Fruit fly (Drosophila melanogaster) whole organism: Measurements from ENCODE around the gene CG10019.

ENCODE experiments used
- CG8478 ChIP-seq: fragments of >200 bp; optimal IDR thresholded peaks from 2 replicates; lab custom pipeline; 2018; ENCODE audit warnings: inconsistent platforms
- Dll ChIP-seq: fragments of >200 bp; optimal IDR thresholded peaks from 2 replicates; lab custom pipeline; 2017
- EcR ChIP-seq, 2 experiments: fragments of >200 bp; optimal IDR thresholded peaks; 2 replicates each; lab custom pipeline; 2017; ENCODE audit warnings: missing biosample characterization in 2 of 2, missing genetic modification characterization in 2 of 2, missing genetic modification reagents in 2 of 2
- pan ChIP-seq: fragments of >200 bp; optimal IDR thresholded peaks from 2 replicates; lab custom pipeline; 2017
- psq ChIP-seq: fragments of >200 bp; optimal IDR thresholded peaks from 2 replicates; lab custom pipeline; 2017
- usp ChIP-seq: fragments of >200 bp; optimal IDR thresholded peaks from 2 replicates; lab custom pipeline; 2017; ENCODE audit warnings: missing biosample characterization, missing genetic modification characterization, mixed read lengths

dm6 chr2L:3692466-3692865 is 37.8 kb upstream of the CG10019 start, which contains the start of gene CG16704:
- TF ChIP-seq usp (no peak), Dll (lab: Kevin White, UChicago) (no peak), CG8478 (no peak), pan (lab: Kevin White, UChicago) (no peak), psq (lab: Kevin White, UChicago) (no peak), EcR (GFP tag; optimal IDR thresholded peaks at IDR 0.05; lab: Kevin White, UChicago) (no peak)
